Fruit fly (Drosophila melanogaster): ENCODE data around the gene Hel89B.

Gene Hel89B

dm6 chr3R:16004015-16004414 lies 30.9 kb downstream of the Hel89B start (continued):
- TF ChIP-seq CG12769 (tag; optimal IDR thresholded peaks at IDR 0.05) (no peak), CG31224 (GFP tag; IDR thresholded peaks at IDR 0.05) (no peak), CG4820 (GFP tag; optimal IDR thresholded peaks at IDR 0.05) (no peak), NC2β (GFP tag; optimal IDR thresholded peaks at IDR 0.05) (no peak), mirr (GFP tag; optimal IDR thresholded peaks at IDR 0.05) (no peak), dan (GFP tag; IDR thresholded peaks at IDR 0.05) (no peak), insv (GFP tag; optimal IDR thresholded peaks at IDR 0.05) (no peak), CG6254 (GFP tag; optimal IDR thresholded peaks at IDR 0.05) (no peak), da (GFP tag; optimal IDR thresholded peaks at IDR 0.05) (no peak), CG34224 (GFP tag; IDR thresholded peaks at IDR 0.05; ENCODE audit: partially characterized antibody) (peak; percentile 81), CG16815 (GFP tag; optimal IDR thresholded peaks at IDR 0.05) (no peak), ssp (GFP tag; IDR thresholded peaks at IDR 0.05) (no peak), CG4328 (GFP tag; optimal IDR thresholded peaks at IDR 0.05) (no peak), mam (GFP tag; optimal IDR thresholded peaks at IDR 0.05) (no peak), GATAe (GFP tag; conservative IDR thresholded peaks at IDR 0.05) (no peak), caup (GFP tag; optimal IDR thresholded peaks at IDR 0.05; ENCODE audit: severe bottlenecking) (no peak), Deaf1 (tag; optimal IDR thresholded peaks at IDR 0.05) (no peak), ttk (GFP tag; IDR thresholded peaks at IDR 0.05) (no peak), cas (GFP tag; IDR thresholded peaks at IDR 0.05) (no peak), repo (GFP tag; optimal IDR thresholded peaks at IDR 0.05) (no peak), fu2 (GFP tag; optimal IDR thresholded peaks at IDR 0.05) (no peak), Ets97D (GFP tag; optimal IDR thresholded peaks at IDR 0.05) (peak; percentile 68), z (GFP tag; IDR thresholded peaks at IDR 0.05) (no peak), CG8281 (tag; optimal IDR thresholded peaks at IDR 0.05) (no peak), CG18011 (GFP tag; optimal IDR thresholded peaks at IDR 0.05) (no peak), inv (GFP tag; IDR thresholded peaks at IDR 0.05; ENCODE audit: partially characterized antibody) (no peak), CG7372 (GFP tag; IDR thresholded peaks at IDR 0.05) (peak; percentile 92), ATbp (GFP tag; optimal IDR thresholded peaks at IDR 0.05) (no peak), CG17328 (GFP tag; IDR thresholded peaks at IDR 0.05) (no peak), h (optimal IDR thresholded peaks at IDR 0.05) (no peak), CG12744 (GFP tag; optimal IDR thresholded peaks at IDR 0.05) (peak; percentile 65), Meics (GFP tag; optimal IDR thresholded peaks at IDR 0.05) (no peak), CG31441 (GFP tag; IDR thresholded peaks at IDR 0.05) (no peak), peb (GFP tag; IDR thresholded peaks at IDR 0.05) (no peak), CG18619 (GFP tag; optimal IDR thresholded peaks at IDR 0.05) (no peak), jing (GFP tag; optimal IDR thresholded peaks at IDR 0.05) (no peak), lola (GFP tag; optimal IDR thresholded peaks at IDR 0.05) (no peak), Sox102F (GFP tag; optimal IDR thresholded peaks at IDR 0.05) (no peak), ara (GFP tag; IDR thresholded peaks at IDR 0.05) (no peak), B-H1 (GFP tag; IDR thresholded peaks at IDR 0.05) (no peak), run (tag; optimal IDR thresholded peaks at IDR 0.05) (no peak), CG15514 (GFP tag; optimal IDR thresholded peaks at IDR 0.05) (no peak), dpn (GFP tag; optimal IDR thresholded peaks at IDR 0.05) (peak; percentile 13 to 14), Neu2 (GFP tag; optimal IDR thresholded peaks at IDR 0.05; ENCODE audit: borderline replicate concordance) (no peak), CG15601 (tag; optimal IDR thresholded peaks at IDR 0.05) (peak; percentile 72), ems (GFP tag; optimal IDR thresholded peaks at IDR 0.05) (no peak), maf-S (GFP tag; optimal IDR thresholded peaks at IDR 0.05) (no peak), cg (GFP tag; optimal IDR thresholded peaks at IDR 0.05) (no peak), az2 (GFP tag; optimal IDR thresholded peaks at IDR 0.05) (peak; percentile 5), CG6765 (GFP tag; optimal IDR thresholded peaks at IDR 0.05) (no peak), Blimp-1 (GFP tag; optimal IDR thresholded peaks at IDR 0.05) (no peak), bcd (GFP tag; optimal IDR thresholded peaks at IDR 0.05) (no peak)
